Fruit fly (Drosophila melanogaster): ENCODE measurements around the gene CG4768.

Gene CG4768

dm6 chrX:16782175-16782916, 9.6 kb upstream of the CG4768 start (continued):
- TF ChIP-seq Blimp-1 (GFP tag; optimal IDR thresholded peaks at IDR 0.05) (peak; percentile 28), CG1603 (tag; optimal IDR thresholded peaks at IDR 0.05) (peak; percentile 17), ci (GFP tag; IDR thresholded peaks at IDR 0.05) (0 out of 3 replicates have a peak, but pooled peaks have one; percentile 65), pnt (GFP tag; optimal IDR thresholded peaks at IDR 0.05) (peak; percentile 53), Rfx (GFP tag; IDR thresholded peaks at IDR 0.05) (peak; percentile 71), Antp (GFP tag; optimal IDR thresholded peaks at IDR 0.05) (peak; percentile 53), NfI (GFP tag; optimal IDR thresholded peaks at IDR 0.05) (peak; percentile 54), CG10267 (tag; optimal IDR thresholded peaks at IDR 0.05) (peak; percentile 4), jumu (GFP tag; optimal IDR thresholded peaks at IDR 0.05) (peak; percentile 37), z (GFP tag; IDR thresholded peaks at IDR 0.05) (peak; percentile 75; the same call in 1 of the 3 replicates), sna (GFP tag; IDR thresholded peaks at IDR 0.05; ENCODE audit: partially characterized antibody) (no peak), CG10979 (tag; optimal IDR thresholded peaks at IDR 0.05) (peak; percentile 34), CG1792 (GFP tag; optimal IDR thresholded peaks at IDR 0.05) (no peak), zf30C (GFP tag; optimal IDR thresholded peaks at IDR 0.05) (peak; percentile 43), caup (GFP tag; optimal IDR thresholded peaks at IDR 0.05; ENCODE audit: severe bottlenecking) (peak; percentile 38), D (optimal IDR thresholded peaks at IDR 0.05) (no peak), D (GFP tag; optimal IDR thresholded peaks at IDR 0.05) (peak; percentile 35), CG11456 (GFP tag; IDR thresholded peaks at IDR 0.05) (peak; percentile 59; the same call in 1 of the 3 replicates), gcm2 (GFP tag; optimal IDR thresholded peaks at IDR 0.05) (peak; percentile 10), tx (GFP tag; optimal IDR thresholded peaks at IDR 0.05) (peak; percentile 52), schlank (tag; optimal IDR thresholded peaks at IDR 0.05) (peak; percentile 2), Nf-YC (tag; optimal IDR thresholded peaks at IDR 0.05) (peak; percentile 18), CG2202 (tag; optimal IDR thresholded peaks at IDR 0.05) (no peak), Myb (GFP tag; optimal IDR thresholded peaks at IDR 0.05) (peak; percentile 31), fru (optimal IDR thresholded peaks at IDR 0.05) (no peak), kah (GFP tag; optimal IDR thresholded peaks at IDR 0.05) (no peak), otp (GFP tag; IDR thresholded peaks at IDR 0.05) (peak; percentile 60; the same call in 1 of the 3 replicates), lab (GFP tag; optimal IDR thresholded peaks at IDR 0.05) (peak; percentile 67), Atf-2 (GFP tag; optimal IDR thresholded peaks at IDR 0.05) (peak; percentile 60), Awh (GFP tag; IDR thresholded peaks at IDR 0.05) (peak; percentile 65; the same call in 1 of the 2 replicates), CG34422 (GFP tag; IDR thresholded peaks at IDR 0.05) (peak; percentile 57), sens (GFP tag) (peak; percentile 82), CG2120 (GFP tag; optimal IDR thresholded peaks at IDR 0.05) (peak; percentile 60), zfh1 (GFP tag; IDR thresholded peaks at IDR 0.05) (peak; percentile 41; the same call in 1 of the 3 replicates), al (GFP tag; IDR thresholded peaks at IDR 0.05) (peak; percentile 33; the same call in 1 of the 2 replicates), CG12071 (GFP tag; optimal IDR thresholded peaks at IDR 0.05) (peak; percentile 6), HLH54F (GFP tag; optimal IDR thresholded peaks at IDR 0.05) (peak; percentile 47), btn (GFP tag; optimal IDR thresholded peaks at IDR 0.05) (peak; percentile 26), hkb (optimal IDR thresholded peaks at IDR 0.05) (no peak), hkb (GFP tag; IDR thresholded peaks at IDR 0.05) (peak; percentile 58), CG8388 (GFP tag; optimal IDR thresholded peaks at IDR 0.05) (peak; percentile 41), onecut (GFP tag; IDR thresholded peaks at IDR 0.05) (peak; percentile 34), Dfd (GFP tag; optimal IDR thresholded peaks at IDR 0.05) (no peak), E2f2 (GFP tag; IDR thresholded peaks at IDR 0.05) (peak; percentile 23; the same call in 1 of the 2 replicates), CG10959 (GFP tag; IDR thresholded peaks at IDR 0.05) (no peak), CG15514 (GFP tag; optimal IDR thresholded peaks at IDR 0.05) (peak; percentile 44), bowl (GFP tag; IDR thresholded peaks at IDR 0.05) (0 out of 2 replicates have a peak, but pooled peaks have one; percentile 34), CG17385 (GFP tag; optimal IDR thresholded peaks at IDR 0.05) (peak; percentile 32), CG11696 (GFP tag; IDR thresholded peaks at IDR 0.05) (peak; percentile 41; the same call in 1 of the 2 replicates), Camta (GFP tag; optimal IDR thresholded peaks at IDR 0.05) (peak; percentile 19)

All from whole organism, embryonic.